Fruit fly (Drosophila melanogaster) whole organism, embryonic: ENCODE measurements around the gene CG8958.

Experiments used
- Aef1 ChIP-seq: fragments of 200-800 bp; sonication (Bioruptor generic); IDR thresholded peaks from 3 replicates; pipeline ENCODE4 v1.3.6; 2022; ENCODE audit warnings: missing biosample characterization, missing genetic modification characterization
- Asciz ChIP-seq: fragments of 200-800 bp; sonication (Bioruptor generic); optimal IDR thresholded peaks from 2 replicates; lab custom pipeline; 2017; ENCODE audit warnings: missing biosample characterization, mild to moderate bottlenecking, missing genetic modification characterization, missing genetic modification reagents
- Atf3 ChIP-seq: fragments of 200-800 bp; sonication (Bioruptor generic); optimal IDR thresholded peaks from 3 replicates; lab custom pipeline; 2016; ENCODE audit warnings: missing biosample characterization, missing genetic modification characterization
- CG10321 ChIP-seq: fragments of 200-800 bp; sonication (Bioruptor generic); IDR thresholded peaks from 2 replicates; pipeline ENCODE4 v1.3.6; 2022; ENCODE audit warnings: missing biosample characterization, missing genetic modification characterization
- CG11398 ChIP-seq: fragments of 200-800 bp; sonication (Bioruptor generic); optimal IDR thresholded peaks from 2 replicates; lab custom pipeline; 2016; ENCODE audit warnings: missing biosample characterization, missing genetic modification characterization
- CG12299 ChIP-seq: fragments of 200-800 bp; sonication (Bioruptor generic); optimal IDR thresholded peaks from 2 replicates; lab custom pipeline; 2018; ENCODE audit warnings: missing biosample characterization, mild to moderate bottlenecking, missing genetic modification characterization
- CG12659 ChIP-seq: fragments of 200-800 bp; sonication (Bioruptor generic); optimal IDR thresholded peaks from 3 replicates; lab custom pipeline; 2017; ENCODE audit warnings: mild to moderate bottlenecking, missing biosample characterization, missing genetic modification reagents, missing genetic modification characterization
- CG13123 ChIP-seq: fragments of 200-800 bp; sonication (Bioruptor generic); optimal IDR thresholded peaks from 2 replicates; lab custom pipeline; 2016; ENCODE audit warnings: missing biosample characterization, missing genetic modification characterization
- CG13775 ChIP-seq: fragments of 200-800 bp; sonication (Bioruptor generic); optimal IDR thresholded peaks from 3 replicates; lab custom pipeline; 2017; ENCODE audit warnings: missing biosample characterization, mild to moderate bottlenecking, missing genetic modification characterization
- CG14667 ChIP-seq: fragments of 200-800 bp; sonication (Bioruptor generic); IDR thresholded peaks from 2 replicates; pipeline ENCODE4 v1.3.6; 2022; ENCODE audit warnings: missing biosample characterization, missing genetic modification characterization
- CG14860 ChIP-seq: fragments of 200-800 bp; sonication (Bioruptor generic); IDR thresholded peaks from 3 replicates; pipeline ENCODE4 v1.3.6; 2022; ENCODE audit warnings: missing biosample characterization, missing genetic modification characterization; ENCODE audit not compliant: partially characterized antibody
- CG17829 ChIP-seq: fragments of 200-800 bp; optimal IDR thresholded peaks from 2 replicates; lab custom pipeline; 2019; ENCODE audit warnings: missing biosample characterization, mild to moderate bottlenecking, missing genetic modification characterization, moderate library complexity
- CG2678 ChIP-seq: fragments of 200-800 bp; sonication (Bioruptor generic); optimal IDR thresholded peaks from 3 replicates; lab custom pipeline; 2019; ENCODE audit warnings: missing biosample characterization, mild to moderate bottlenecking, missing genetic modification characterization, moderate library complexity
- CG30431 ChIP-seq: fragments of 200-800 bp; sonication (Bioruptor generic); optimal IDR thresholded peaks from 2 replicates; lab custom pipeline; 2017; ENCODE audit warnings: missing biosample characterization, missing genetic modification characterization
- CG3065 ChIP-seq: fragments of 200-800 bp; sonication (Bioruptor generic); optimal IDR thresholded peaks from 2 replicates; lab custom pipeline; 2016; ENCODE audit warnings: missing biosample characterization, missing genetic modification characterization
- CG31388 ChIP-seq: fragments of 200-800 bp; sonication (Bioruptor generic); optimal IDR thresholded peaks from 2 replicates; lab custom pipeline; 2016; ENCODE audit warnings: missing biosample characterization, missing genetic modification characterization
- CG33557 ChIP-seq: fragments of 200-800 bp; sonication (Bioruptor generic); optimal IDR thresholded peaks from 2 replicates; lab custom pipeline; 2019; ENCODE audit warnings: missing biosample characterization, mild to moderate bottlenecking, missing genetic modification characterization, moderate library complexity
- CG4282 ChIP-seq: fragments of 200-800 bp; sonication (Bioruptor generic); optimal IDR thresholded peaks from 2 replicates; lab custom pipeline; 2016; ENCODE audit warnings: missing biosample characterization, missing genetic modification characterization
- CG4328 ChIP-seq: fragments of 200-800 bp; sonication (Bioruptor generic); optimal IDR thresholded peaks from 3 replicates; lab custom pipeline; 2017; ENCODE audit warnings: missing biosample characterization, missing genetic modification reagents, missing genetic modification characterization
- CG6683 ChIP-seq: fragments of 200-800 bp; sonication (Bioruptor generic); optimal IDR thresholded peaks from 2 replicates; lab custom pipeline; 2017; ENCODE audit warnings: missing biosample characterization, mild to moderate bottlenecking, missing genetic modification characterization, missing genetic modification reagents
- CG6689 ChIP-seq: fragments of 200-800 bp; sonication (Bioruptor generic); IDR thresholded peaks from 2 replicates; pipeline ENCODE4 v1.3.6; 2022; ENCODE audit warnings: missing biosample characterization, missing genetic modification characterization
- CG7556 ChIP-seq: fragments of 200-800 bp; sonication (Bioruptor generic); optimal IDR thresholded peaks from 2 replicates; lab custom pipeline; 2017; ENCODE audit warnings: missing biosample characterization, mild to moderate bottlenecking, missing genetic modification characterization
- CG7745 ChIP-seq: fragments of 200-800 bp; sonication (Bioruptor generic); optimal IDR thresholded peaks from 2 replicates; lab custom pipeline; 2018; ENCODE audit warnings: missing biosample characterization, mild to moderate bottlenecking, missing genetic modification characterization, moderate library complexity
- CG8924 ChIP-seq: fragments of 200-800 bp; optimal IDR thresholded peaks from 3 replicates; lab custom pipeline; 2019; ENCODE audit warnings: missing biosample characterization, mild to moderate bottlenecking, missing genetic modification characterization, moderate library complexity
- CG9797 ChIP-seq: fragments of 200-800 bp; sonication (Bioruptor generic); optimal IDR thresholded peaks from 3 replicates; lab custom pipeline; 2018; ENCODE audit warnings: missing biosample characterization, mild to moderate bottlenecking, missing genetic modification characterization
- CTCF ChIP-seq: fragments of 200-800 bp; sonication (Bioruptor generic); optimal IDR thresholded peaks from 2 replicates; lab custom pipeline; 2017; ENCODE audit warnings: missing biosample characterization, mild to moderate bottlenecking, missing genetic modification characterization, moderate library complexity
- Chrac-16 ChIP-seq: fragments of 200-800 bp; sonication (Bioruptor generic); optimal IDR thresholded peaks from 3 replicates; lab custom pipeline; 2016; ENCODE audit warnings: missing biosample characterization, missing genetic modification characterization
- Deaf1 ChIP-seq: fragments of 200-800 bp; optimal IDR thresholded peaks from 3 replicates; lab custom pipeline; 2019; ENCODE audit warnings: missing biosample characterization, mild to moderate bottlenecking, missing genetic modification characterization, moderate library complexity
- Drgx ChIP-seq: fragments of 200-800 bp; sonication (Bioruptor generic); IDR thresholded peaks from 2 replicates; pipeline ENCODE4 v1.3.6; 2022; ENCODE audit warnings: missing biosample characterization, missing genetic modification characterization
- Eip74EF ChIP-seq, 2 experiments: fragments of 200-800 bp in 1 of 2; fragments of >200 bp in 1 of 2; sonication (Bioruptor generic) in 1 of 2; optimal IDR thresholded peaks; 2 replicates each; lab custom pipeline; 2017 to 2019; ENCODE audit warnings: missing biosample characterization in 2 of 2, missing genetic modification characterization in 2 of 2, mild to moderate bottlenecking in 1 of 2, moderate library complexity in 1 of 2
- H2.0 ChIP-seq: fragments of 200-800 bp; sonication (Bioruptor generic); IDR thresholded peaks from 2 replicates; pipeline ENCODE4 v1.3.6; 2022; ENCODE audit warnings: missing biosample characterization, missing genetic modification characterization
- HLHmδ ChIP-seq: fragments of 200-800 bp; sonication (Bioruptor generic); optimal IDR thresholded peaks from 2 replicates; lab custom pipeline; 2018; ENCODE audit warnings: missing biosample characterization, mild to moderate bottlenecking, missing genetic modification characterization, moderate library complexity
- HmgZ ChIP-seq: fragments of 200-800 bp; sonication (Bioruptor generic); optimal IDR thresholded peaks from 2 replicates; lab custom pipeline; 2018; ENCODE audit warnings: missing biosample characterization, mild to moderate bottlenecking, missing genetic modification characterization
- Lhr ChIP-seq: fragments of 200-800 bp; sonication (Bioruptor generic); optimal IDR thresholded peaks from 3 replicates; lab custom pipeline; 2017; ENCODE audit warnings: mild to moderate bottlenecking, missing biosample characterization, missing genetic modification reagents, missing genetic modification characterization
- Opbp ChIP-seq: fragments of 200-800 bp; sonication (Bioruptor generic); IDR thresholded peaks from 3 replicates; pipeline ENCODE4 v1.3.6; 2022; ENCODE audit warnings: missing biosample characterization, missing genetic modification characterization; ENCODE audit not compliant: partially characterized antibody
- Rx ChIP-seq: fragments of 200-800 bp; sonication (Bioruptor generic); IDR thresholded peaks from 2 replicates; pipeline ENCODE4 v1.3.6; 2022; ENCODE audit warnings: missing biosample characterization, missing genetic modification characterization
- Sin3A ChIP-seq: fragments of >200 bp; optimal IDR thresholded peaks from 2 replicates; lab custom pipeline; 2018
- Tbp ChIP-seq: fragments of >200 bp; optimal IDR thresholded peaks from 2 replicates; lab custom pipeline; 2018; ENCODE audit warnings: missing biosample characterization, missing genetic modification characterization
- YL-1 ChIP-seq: fragments of 200-800 bp; sonication (Bioruptor generic); optimal IDR thresholded peaks from 3 replicates; lab custom pipeline; 2017; ENCODE audit warnings: missing biosample characterization, mild to moderate bottlenecking, missing genetic modification characterization
- chinmo ChIP-seq: fragments of 200-800 bp; sonication (Bioruptor generic); IDR thresholded peaks from 4 replicates; pipeline ENCODE4 v1.3.6; 2022; ENCODE audit warnings: missing biosample characterization, missing genetic modification characterization; ENCODE audit not compliant: partially characterized antibody
- ind ChIP-seq: fragments of 200-800 bp; sonication (Bioruptor generic); optimal IDR thresholded peaks from 3 replicates; lab custom pipeline; 2016; ENCODE audit warnings: missing biosample characterization, missing genetic modification characterization
- insv ChIP-seq, 2 experiments: fragments of 200-800 bp; sonication (Bioruptor generic); optimal IDR thresholded peaks; 3 replicates each; lab custom pipeline; 2016 to 2018; ENCODE audit warnings: missing biosample characterization in 2 of 2, missing genetic modification characterization in 2 of 2
- inv ChIP-seq: fragments of 200-800 bp; sonication (Bioruptor generic); IDR thresholded peaks from 2 replicates; pipeline ENCODE4 v1.3.6; 2022; ENCODE audit warnings: missing biosample characterization, missing genetic modification characterization; ENCODE audit not compliant: partially characterized antibody
- kah ChIP-seq: fragments of 200-800 bp; sonication (Bioruptor generic); optimal IDR thresholded peaks from 2 replicates; lab custom pipeline; 2018; ENCODE audit warnings: missing biosample characterization, mild to moderate bottlenecking, missing genetic modification characterization
- mld ChIP-seq: fragments of 200-800 bp; sonication (Bioruptor generic); IDR thresholded peaks from 3 replicates; pipeline ENCODE4 v1.3.6; 2022; ENCODE audit warnings: missing biosample characterization, missing genetic modification characterization; ENCODE audit not compliant: partially characterized antibody
- ranshi ChIP-seq: fragments of 200-800 bp; sonication (Bioruptor generic); IDR thresholded peaks from 2 replicates; pipeline ENCODE4 v1.3.6; 2022; ENCODE audit warnings: missing biosample characterization, missing genetic modification characterization
- row ChIP-seq: fragments of 200-800 bp; sonication (Bioruptor generic); IDR thresholded peaks from 3 replicates; pipeline ENCODE4 v1.3.6; 2022; ENCODE audit warnings: missing biosample characterization, missing genetic modification characterization
- sd ChIP-seq: fragments of 200-800 bp; sonication (Bioruptor generic); optimal IDR thresholded peaks from 3 replicates; lab custom pipeline; 2018; ENCODE audit warnings: missing biosample characterization, mild to moderate bottlenecking, missing genetic modification characterization, moderate library complexity
- sr ChIP-seq: fragments of 200-800 bp; sonication (Bioruptor generic); IDR thresholded peaks from 3 replicates; pipeline ENCODE4 v1.3.6; 2022; ENCODE audit warnings: missing biosample characterization, missing genetic modification characterization
- vvl ChIP-seq: fragments of 200-800 bp; sonication (Bioruptor generic); IDR thresholded peaks from 2 replicates; pipeline ENCODE4 v1.3.6; 2022; ENCODE audit warnings: missing biosample characterization, missing genetic modification characterization

The CG8958 gene

dm6 chrX:16104738-16105426, 21.9 kb downstream of the CG8958 start, which contains the start of the genes CG42353 and CG42354 (continued):
- TF ChIP-seq vvl (GFP tag; lab: Robert Waterston, UW) (peak; percentile 96), CG6689 (peak; percentile 95), sd (tag; lab: Kevin White, UChicago) (peak; percentile 81), CG7745 (peak; percentile 47), CG11398 (GFP tag; lab: Kevin White, UChicago) (peak; percentile 90), CG14860 (no peak), CTCF (no peak), CG12659 (GFP tag; lab: Kevin White, UChicago) (peak; percentile 96), CG17829 (tag; lab: Kevin White, UChicago) (peak; percentile 97), Opbp (GFP tag; lab: Robert Waterston, UW) (peak; percentile 53; the same call in 1 of the 3 replicates), Chrac-16 (GFP tag; lab: Kevin White, UChicago) (peak; percentile 96), CG3065 (GFP tag; lab: Kevin White, UChicago) (peak; percentile 91), chinmo (GFP tag; lab: Robert Waterston, UW) (peak; percentile 81; the same call in 2 of the 4 replicates), Drgx (GFP tag; lab: Robert Waterston, UW) (peak; percentile 93), YL-1 (GFP tag; lab: Kevin White, UChicago) (peak; percentile 54), H2.0 (peak; percentile 90), Eip74EF (GFP tag; optimal IDR thresholded peaks at IDR 0.05; lab: Kevin White, UChicago) (peak in 1 of 2 experiments; percentile 96), CG7556 (GFP tag; lab: Kevin White, UChicago) (peak; percentile 97), CG4328 (GFP tag; lab: Kevin White, UChicago) (peak; percentile 93), Deaf1 (tag; lab: Kevin White, UChicago) (peak; percentile 73), CG2678 (tag; lab: Kevin White, UChicago) (peak; percentile 97), HLHmδ (peak; percentile 16), CG33557 (GFP tag; lab: Kevin White, UChicago) (peak; percentile 96), CG6683 (GFP tag; lab: Kevin White, UChicago) (peak; percentile 87), Aef1 (GFP tag; lab: Robert Waterston, UW) (peak; percentile 94), kah (GFP tag; lab: Kevin White, UChicago) (peak; percentile 75), CG8924 (tag; lab: Kevin White, UChicago) (peak; percentile 97), mld (GFP tag; lab: Robert Waterston, UW) (peak; percentile 49; the same call in 1 of the 3 replicates), Lhr (GFP tag; lab: Kevin White, UChicago) (peak; percentile 85), CG13123 (GFP tag; lab: Kevin White, UChicago) (peak; percentile 84), CG30431 (GFP tag; lab: Kevin White, UChicago) (peak; percentile 98), Rx (GFP tag; lab: Robert Waterston, UW) (peak; percentile 88), Atf3 (GFP tag; lab: Kevin White, UChicago) (peak; percentile 91), insv (GFP tag; optimal IDR thresholded peaks at IDR 0.05; lab: Kevin White, UChicago) (peak; percentile 44 to 45), Tbp (GFP tag; lab: Kevin White, UChicago) (no peak), row (GFP tag; lab: Robert Waterston, UW) (peak; percentile 96), CG14667 (GFP tag; lab: Robert Waterston, UW) (peak; percentile 92), Asciz (peak; percentile 95), Sin3A (no peak), CG31388 (GFP tag; lab: Kevin White, UChicago) (peak; percentile 88), sr (GFP tag; lab: Robert Waterston, UW) (peak; percentile 25; the same call in 1 of the 3 replicates), CG9797 (GFP tag; lab: Kevin White, UChicago) (peak; percentile 43), inv (GFP tag; lab: Robert Waterston, UW) (no peak), HmgZ (peak; percentile 96), CG13775 (GFP tag; lab: Kevin White, UChicago) (peak; percentile 98), ranshi (GFP tag; lab: Robert Waterston, UW) (peak; percentile 91), ind (GFP tag; lab: Kevin White, UChicago) (peak; percentile 95), CG12299 (tag; lab: Kevin White, UChicago) (peak; percentile 93), CG10321 (GFP tag; lab: Robert Waterston, UW) (peak; percentile 70), CG4282 (GFP tag; lab: Kevin White, UChicago) (peak; percentile 69)
